Worm (Caenorhabditis elegans) whole organism, L1 larva: ENCODE measurements around the gene tbc-14.
A peak's percentile ranks its signal among the peaks of the same experiment; 100 is the strongest.

Experiments used
- C16A3.4 ChIP-seq: fragments of 150-350 bp; optimal IDR thresholded peaks from 2 replicates; lab custom pipeline; 2014; ENCODE audit warnings: missing biosample characterization, missing genetic modification characterization
- blmp-1 ChIP-seq: fragments of 150-350 bp; optimal IDR thresholded peaks from 2 replicates; lab custom pipeline; 2014; ENCODE audit warnings: missing biosample characterization, missing genetic modification characterization
- ceh-63 ChIP-seq: fragments of 200-800 bp; sonication (Bioruptor generic); optimal IDR thresholded peaks from 2 replicates; lab custom pipeline; 2018; ENCODE audit warnings: mild to moderate bottlenecking, missing genetic modification characterization, missing compliant biosample characterization
- ceh-8 ChIP-seq: fragments of 200-800 bp; sonication (Bioruptor generic); optimal IDR thresholded peaks from 2 replicates; lab custom pipeline; 2018; ENCODE audit warnings: mild to moderate bottlenecking, missing genetic modification characterization, moderate library complexity, missing compliant biosample characterization
- ceh-82 ChIP-seq, 3 experiments: fragments of 150-350 bp in 1 of 3; sonication (generic microtip) in 2 of 3; optimal IDR thresholded peaks; 2 replicates each; lab custom pipeline; 2014 to 2017; ENCODE audit warnings: missing biosample characterization in 3 of 3, missing genetic modification characterization in 3 of 3
- ceh-88 ChIP-seq: fragments of 200-800 bp; sonication (Bioruptor generic); IDR thresholded peaks from 2 replicates; pipeline ENCODE4 v1.3.6; 2022; ENCODE audit warnings: missing genetic modification characterization, missing compliant biosample characterization
- ceh-90 ChIP-seq: sonication (generic microtip); optimal IDR thresholded peaks from 2 replicates; lab custom pipeline; 2016; ENCODE audit warnings: missing genetic modification characterization, missing compliant biosample characterization
- ces-1 ChIP-seq: fragments of 150-350 bp; optimal IDR thresholded peaks from 2 replicates; lab custom pipeline; 2014; ENCODE audit warnings: missing biosample characterization, missing genetic modification reagents, missing genetic modification characterization
- dpl-1 ChIP-seq, 3 experiments: fragments of 150-350 bp in 2 of 3; sonication (generic microtip) in 1 of 3; optimal IDR thresholded peaks; 2 replicates each; lab custom pipeline; 2014 to 2017; ENCODE audit warnings: missing biosample characterization in 3 of 3, missing genetic modification characterization in 3 of 3, missing genetic modification reagents in 3 of 3
- egl-13 ChIP-seq: sonication (generic microtip); optimal IDR thresholded peaks from 2 replicates; lab custom pipeline; 2016; ENCODE audit warnings: missing genotype, missing genetic modification reagents, missing genetic modification characterization, missing compliant biosample characterization
- elt-2 ChIP-seq: sonication (generic microtip); optimal IDR thresholded peaks from 2 replicates; lab custom pipeline; 2016; ENCODE audit warnings: missing genetic modification characterization, mild to moderate bottlenecking, inconsistent platforms, missing compliant biosample characterization, missing genetic modification reagents
- elt-3 ChIP-seq, 6 experiments: fragments of 150-350 bp in 1 of 6; sonication (generic microtip); optimal IDR thresholded peaks; 2 replicates each; lab custom pipeline; 2017 to 2018; ENCODE audit warnings: missing biosample characterization in 6 of 6, missing genetic modification characterization in 6 of 6, inconsistent platforms in 1 of 6
- fkh-10 ChIP-seq: sonication (generic microtip); optimal IDR thresholded peaks from 2 replicates; lab custom pipeline; 2017; ENCODE audit warnings: missing biosample characterization, missing genetic modification reagents, missing genetic modification characterization
- fkh-8 ChIP-seq: sonication (generic microtip); optimal IDR thresholded peaks from 2 replicates; lab custom pipeline; 2016; ENCODE audit warnings: mild to moderate bottlenecking, missing genetic modification characterization, missing compliant biosample characterization
- hlh-17 ChIP-seq: fragments of 200-800 bp; sonication (Bioruptor generic); optimal IDR thresholded peaks from 2 replicates; lab custom pipeline; 2018; ENCODE audit warnings: missing genetic modification characterization, mild to moderate bottlenecking, missing compliant biosample characterization, moderate library complexity, borderline replicate concordance
- hlh-4 ChIP-seq: sonication (generic microtip); optimal IDR thresholded peaks from 2 replicates; lab custom pipeline; 2016; ENCODE audit warnings: mild to moderate bottlenecking, missing genetic modification characterization, missing compliant biosample characterization
- irx-1 ChIP-seq: sonication (generic microtip); optimal IDR thresholded peaks from 2 replicates; lab custom pipeline; 2016; ENCODE audit warnings: missing genetic modification characterization, missing compliant biosample characterization
- jun-1 ChIP-seq: fragments of 150-350 bp; optimal IDR thresholded peaks from 2 replicates; lab custom pipeline; 2014; ENCODE audit warnings: missing biosample characterization, missing genetic modification reagents, missing genetic modification characterization
- lin-13 ChIP-seq: fragments of 150-350 bp; optimal IDR thresholded peaks from 2 replicates; lab custom pipeline; 2014; ENCODE audit warnings: missing biosample characterization, missing genetic modification reagents, missing genetic modification characterization
- lin-14 ChIP-seq: fragments of 200-800 bp; sonication (Bioruptor generic); optimal IDR thresholded peaks from 2 replicates; lab custom pipeline; 2018; ENCODE audit warnings: mild to moderate bottlenecking, missing genetic modification characterization, moderate library complexity, missing compliant biosample characterization
- lin-15B ChIP-seq: fragments of 150-350 bp; sonication (generic microtip); optimal IDR thresholded peaks from 3 replicates; lab custom pipeline; 2014; ENCODE audit warnings: missing biosample characterization, missing genetic modification characterization
- lin-39 ChIP-seq: fragments of 150-350 bp; optimal IDR thresholded peaks from 2 replicates; lab custom pipeline; 2014; ENCODE audit warnings: missing biosample characterization, missing genetic modification reagents, missing genetic modification characterization
- lsy-2 ChIP-seq, 2 experiments: fragments of 150-350 bp; optimal IDR thresholded peaks; 2 replicates each; lab custom pipeline; 2014; ENCODE audit warnings: missing biosample characterization in 2 of 2, missing genetic modification characterization in 2 of 2
- mdl-1 ChIP-seq, 2 experiments: fragments of 150-350 bp; optimal IDR thresholded peaks; 2 replicates each; lab custom pipeline; 2014 to 2017; ENCODE audit warnings: missing biosample characterization in 2 of 2, missing genetic modification characterization in 2 of 2, inconsistent platforms in 1 of 2
- mef-2 ChIP-seq: fragments of 150-350 bp; optimal IDR thresholded peaks from 2 replicates; lab custom pipeline; 2014; ENCODE audit warnings: missing biosample characterization, missing genetic modification characterization
- nhr-12 ChIP-seq: sonication (generic microtip); optimal IDR thresholded peaks from 2 replicates; lab custom pipeline; 2017; ENCODE audit warnings: missing biosample characterization, missing genetic modification characterization
- nhr-19 ChIP-seq: fragments of 200-800 bp; sonication (Bioruptor generic); conservative IDR thresholded peaks from 2 replicates; pipeline ENCODE4 v1.3.6; 2022; ENCODE audit warnings: missing genetic modification characterization, missing compliant biosample characterization
- nhr-20 ChIP-seq: sonication (generic microtip); optimal IDR thresholded peaks from 2 replicates; lab custom pipeline; 2016; ENCODE audit warnings: mild to moderate bottlenecking, missing genetic modification characterization, missing compliant biosample characterization
- nhr-237 ChIP-seq: fragments of 150-350 bp; optimal IDR thresholded peaks from 2 replicates; lab custom pipeline; 2014; ENCODE audit warnings: missing biosample characterization, missing genetic modification characterization
- nhr-28 ChIP-seq: fragments of 150-350 bp; optimal IDR thresholded peaks from 2 replicates; lab custom pipeline; 2014; ENCODE audit warnings: missing biosample characterization, missing genetic modification characterization
- nhr-71 ChIP-seq: sonication (generic microtip); optimal IDR thresholded peaks from 2 replicates; lab custom pipeline; 2016; ENCODE audit warnings: mild to moderate bottlenecking, missing genetic modification characterization, moderate library complexity, missing compliant biosample characterization
- nhr-76 ChIP-seq: sonication (generic microtip); optimal IDR thresholded peaks from 2 replicates; lab custom pipeline; 2017; ENCODE audit warnings: missing biosample characterization, missing genetic modification characterization
- nhr-77 ChIP-seq: fragments of 150-350 bp; optimal IDR thresholded peaks from 2 replicates; lab custom pipeline; 2014; ENCODE audit warnings: missing biosample characterization, missing genetic modification characterization
- pag-3 ChIP-seq: sonication (generic microtip); optimal IDR thresholded peaks from 2 replicates; lab custom pipeline; 2017; ENCODE audit warnings: missing genetic modification characterization, mild to moderate bottlenecking, missing compliant biosample characterization, antibody characterized with exemption, borderline replicate concordance; ENCODE audit not compliant: insufficient read depth
- pax-3 ChIP-seq: fragments of 200-800 bp; sonication (Bioruptor generic); optimal IDR thresholded peaks from 2 replicates; lab custom pipeline; 2018; ENCODE audit warnings: mild to moderate bottlenecking, missing genetic modification characterization, moderate library complexity, missing compliant biosample characterization
- rnt-1 ChIP-seq: sonication (generic microtip); optimal IDR thresholded peaks from 2 replicates; lab custom pipeline; 2016; ENCODE audit warnings: mild to moderate bottlenecking, missing genetic modification characterization, moderate library complexity, missing compliant biosample characterization
- skn-1 ChIP-seq: fragments of 150-350 bp; optimal IDR thresholded peaks from 2 replicates; lab custom pipeline; 2014; ENCODE audit warnings: missing biosample characterization, missing genetic modification characterization
- snpc-4 ChIP-seq: fragments of 150-350 bp; optimal IDR thresholded peaks from 2 replicates; lab custom pipeline; 2014; ENCODE audit warnings: missing biosample characterization, missing genetic modification characterization
- unc-30 ChIP-seq: sonication (generic microtip); optimal IDR thresholded peaks from 2 replicates; lab custom pipeline; 2017; ENCODE audit warnings: missing biosample characterization, missing genetic modification characterization
- unc-62 ChIP-seq: fragments of 150-350 bp; optimal IDR thresholded peaks from 2 replicates; lab custom pipeline; 2014; ENCODE audit warnings: missing biosample characterization, missing genetic modification reagents, missing genetic modification characterization
- unc-86 ChIP-seq: sonication (generic microtip); optimal IDR thresholded peaks from 2 replicates; lab custom pipeline; 2016; ENCODE audit warnings: missing genetic modification characterization, missing compliant biosample characterization
- unc-98 ChIP-seq: fragments of 200-800 bp; sonication (Bioruptor generic); IDR thresholded peaks from 2 replicates; pipeline ENCODE4 v1.3.6; 2022; ENCODE audit warnings: missing genetic modification characterization, missing compliant biosample characterization
- xbp-1 ChIP-seq: sonication (generic microtip); optimal IDR thresholded peaks from 2 replicates; lab custom pipeline; 2016; ENCODE audit warnings: missing genetic modification characterization, missing compliant biosample characterization
- zag-1 ChIP-seq: fragments of 150-350 bp; optimal IDR thresholded peaks from 2 replicates; lab custom pipeline; 2014; ENCODE audit warnings: missing biosample characterization, missing genetic modification characterization
- zip-4 ChIP-seq: fragments of 200-800 bp; sonication (Bioruptor generic); optimal IDR thresholded peaks from 2 replicates; lab custom pipeline; 2018; ENCODE audit warnings: mild to moderate bottlenecking, missing genetic modification characterization, moderate library complexity, missing compliant biosample characterization
- ztf-11 ChIP-seq, 2 experiments: sonication (generic microtip); optimal IDR thresholded peaks; 2 replicates each; lab custom pipeline; 2016 to 2017; ENCODE audit warnings: missing genetic modification characterization in 2 of 2, missing biosample characterization in 1 of 2, missing compliant biosample characterization in 1 of 2

The tbc-14 gene

ce11 chrII:13461604-13462375 lies 14.4 kb upstream of the tbc-14 start (continued):
- no peak for TF ChIP-seq hlh-4 (tag; lab: Kevin White, UChicago)
- TF ChIP-seq egl-13 (tag; lab: Kevin White, UChicago) = no peak

- TF ChIP-seq hlh-4 (tag; lab: Kevin White, UChicago) (no peak), egl-13 (tag; lab: Kevin White, UChicago) (no peak), unc-86 (no peak), unc-62 (GFP tag; lab: Kevin White, UChicago) (no peak), pax-3 (tag; lab: Kevin White, UChicago) (no peak), unc-98 (GFP tag; lab: Robert Waterston, UW) (no peak), fkh-8 (tag; lab: Kevin White, UChicago) (no peak), lin-13 (GFP tag; lab: Kevin White, UChicago) (peak; percentile 44), zag-1 (no peak), pag-3 (peak; percentile 10), mef-2 (tag; lab: Kevin White, UChicago) (no peak), nhr-71 (tag; lab: Kevin White, UChicago) (peak; percentile 81), zip-4 (GFP tag; lab: Kevin White, UChicago) (no peak), fkh-10 (GFP tag; lab: Kevin White, UChicago) (no peak), ztf-11 (tag; optimal IDR thresholded peaks at IDR 0.05; lab: Kevin White, UChicago) (no peak), jun-1 (peak; percentile 13), dpl-1 (GFP tag; optimal IDR thresholded peaks at IDR 0.05; lab: Kevin White, UChicago) (peak; percentile 53 to 58 (median 56)), nhr-76 (tag; lab: Kevin White, UChicago) (no peak), nhr-28 (tag; lab: Kevin White, UChicago) (no peak), ceh-82 (tag; optimal IDR thresholded peaks at IDR 0.05; lab: Kevin White, UChicago) (peak in 2 of 3 experiments; percentile 20 to 37), ceh-63 (GFP tag; lab: Kevin White, UChicago) (no peak), ceh-90 (tag; lab: Kevin White, UChicago) (no peak), snpc-4 (tag; lab: Kevin White, UChicago) (peak; percentile 23), elt-3 (tag; optimal IDR thresholded peaks at IDR 0.05; lab: Kevin White, UChicago) (peak in 2 of 6 experiments; percentile 86 to 94), mdl-1 (tag; optimal IDR thresholded peaks at IDR 0.05; lab: Kevin White, UChicago) (no peak), lin-15B (tag; lab: Kevin White, UChicago) (peak; percentile 36), nhr-237 (tag; lab: Kevin White, UChicago) (no peak), nhr-20 (tag; lab: Kevin White, UChicago) (peak; percentile 70), lin-39 (peak; percentile 64), elt-2 (tag; lab: Kevin White, UChicago) (peak; percentile 56), nhr-12 (tag; lab: Kevin White, UChicago) (peak; percentile 10), lin-14 (peak; percentile 76), irx-1 (tag; lab: Kevin White, UChicago) (peak; percentile 69), skn-1 (tag; lab: Kevin White, UChicago) (no peak), nhr-19 (GFP tag; lab: Robert Waterston, UW) (peak; percentile 89), ceh-8 (no peak), xbp-1 (peak; percentile 60), C16A3.4 (tag; lab: Kevin White, UChicago) (peak; percentile 47), hlh-17 (GFP tag; lab: Kevin White, UChicago) (no peak), rnt-1 (peak; percentile 29), ces-1 (GFP tag; lab: Kevin White, UChicago) (no peak), lsy-2 (tag; optimal IDR thresholded peaks at IDR 0.05; lab: Kevin White, UChicago) (peak; percentile 73 to 79), ceh-88 (GFP tag; lab: Robert Waterston, UW) (no peak), unc-30 (tag; lab: Kevin White, UChicago) (no peak), nhr-77 (no peak), blmp-1 (tag; lab: Kevin White, UChicago) (peak; percentile 50)
Measured at ce11 chrII:13460592-13461395, 13.4 kb upstream of the tbc-14 start, which contains the start of gene pqn-27. Gene pqn-27, minus strand, starts transcription at chrII:13460642.
